Fruit fly (Drosophila melanogaster): Measurements from ENCODE around the gene CG14341.

The CG14341 gene

DNA sequence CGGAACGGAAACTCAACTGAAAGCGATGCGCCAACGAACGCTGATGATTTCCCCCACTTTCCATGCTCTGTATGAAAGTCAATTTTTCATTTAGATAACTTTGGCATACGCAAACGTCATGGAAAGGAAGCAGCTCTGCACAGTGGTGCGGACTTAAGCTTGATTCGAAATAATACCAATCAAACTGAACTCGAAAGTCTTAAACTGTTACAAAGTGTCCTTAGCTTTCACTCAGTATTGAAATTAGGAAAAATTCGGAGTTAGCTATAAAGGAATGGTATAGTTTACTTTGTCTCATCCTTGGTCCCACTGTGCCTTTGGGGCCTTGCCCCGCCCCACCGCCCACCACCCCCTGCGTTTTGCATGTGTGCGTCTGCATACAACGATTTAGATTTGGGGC lies 41.1 kb downstream of the CG14341 start:
- no peak for TF ChIP-seq CG17801 (GFP tag; optimal IDR thresholded peaks at IDR 0.05; ENCODE audit: partially characterized antibody)

DNA sequence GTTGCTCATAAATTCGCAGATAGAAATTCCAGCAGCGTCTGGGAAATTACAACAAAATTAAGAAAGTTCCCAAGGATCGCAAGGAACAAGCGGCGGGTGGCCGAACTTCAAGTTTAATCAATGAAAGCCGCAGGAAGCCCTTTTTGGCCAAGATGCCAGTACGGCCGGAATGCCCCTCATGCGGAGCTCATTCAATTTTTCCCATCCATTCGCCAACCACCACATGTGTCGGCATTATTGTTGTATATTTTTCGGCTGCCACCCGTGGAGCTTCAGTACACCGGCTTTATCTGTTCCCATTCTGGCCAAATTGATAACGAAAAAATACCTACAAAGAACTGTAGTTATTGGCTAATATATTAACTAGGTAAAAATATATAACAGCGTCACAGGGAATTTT lies 45.2 kb downstream of the CG14341 start:
- no peak for TF ChIP-seq CG17801 (GFP tag; optimal IDR thresholded peaks at IDR 0.05; ENCODE audit: partially characterized antibody)

DNA sequence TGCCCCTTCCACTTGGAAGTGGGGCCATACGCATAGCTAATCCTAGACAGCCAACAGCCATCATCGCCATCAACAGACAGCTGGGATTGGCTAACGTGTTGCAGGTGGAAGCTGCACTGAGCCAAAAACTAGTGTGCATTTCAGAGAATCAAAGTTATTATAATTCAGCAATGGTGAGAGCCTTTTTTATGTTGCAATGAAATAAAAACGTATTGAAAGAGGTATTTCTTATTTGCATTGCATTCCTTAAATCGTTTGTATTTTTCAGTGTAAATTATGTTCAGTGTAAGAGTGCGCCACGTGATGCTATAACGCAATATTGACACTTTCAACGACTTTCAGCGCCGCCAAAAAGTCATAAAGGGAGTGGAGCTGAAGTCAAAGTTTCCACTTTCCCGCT lies 47.3 kb downstream of the CG14341 start:
- no peak for TF ChIP-seq CG17801 (GFP tag; optimal IDR thresholded peaks at IDR 0.05; ENCODE audit: partially characterized antibody)

DNA sequence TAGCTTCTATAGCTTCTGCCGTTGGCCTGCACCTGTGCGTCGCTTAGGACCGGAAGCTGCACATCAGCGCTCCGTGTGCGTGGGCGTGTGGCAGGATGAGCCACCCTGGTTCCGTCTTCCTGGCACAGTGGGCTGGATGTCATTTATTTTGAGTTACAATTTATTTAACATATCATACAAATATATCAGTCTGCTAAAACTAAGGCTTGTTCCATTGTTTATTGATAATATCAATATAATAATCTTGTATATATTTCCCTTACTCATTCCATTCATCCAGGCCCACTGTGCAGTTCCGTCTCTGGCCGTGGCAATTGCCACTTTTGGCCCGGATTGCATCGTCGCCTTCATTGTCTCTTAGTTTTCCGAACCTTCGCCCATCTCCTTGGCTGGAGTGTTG lies 48.2 kb downstream of the CG14341 start:
- no peak for TF ChIP-seq CG17801 (GFP tag; optimal IDR thresholded peaks at IDR 0.05; ENCODE audit: partially characterized antibody)
